Worm (Caenorhabditis elegans) whole organism, young adult: ENCODE data around the gene best-17.

Source experiments
- C17E4.6 ChIP-seq: fragments of 200-800 bp; sonication (Bioruptor generic); IDR thresholded peaks from 2 replicates; pipeline ENCODE4 v1.3.6; 2022; ENCODE audit warnings: missing genetic modification reagents, missing genetic modification characterization, missing compliant biosample characterization
- F23B12.7 ChIP-seq: sonication (generic microtip); optimal IDR thresholded peaks from 2 replicates; lab custom pipeline; 2017; ENCODE audit warnings: missing genetic modification characterization, mild to moderate bottlenecking, missing compliant biosample characterization, antibody characterized with exemption, moderate library complexity; ENCODE audit not compliant: insufficient read depth
- T26A5.8 ChIP-seq: sonication (generic microtip); optimal IDR thresholded peaks from 2 replicates; lab custom pipeline; 2016; ENCODE audit warnings: missing genetic modification characterization, missing compliant biosample characterization
- ZK185.1 ChIP-seq: sonication (generic microtip); optimal IDR thresholded peaks from 2 replicates; lab custom pipeline; 2016; ENCODE audit warnings: mild to moderate bottlenecking, missing genetic modification characterization, missing compliant biosample characterization; ENCODE audit not compliant: poor library complexity, severe bottlenecking
- atf-7 ChIP-seq: sonication (generic microtip); optimal IDR thresholded peaks from 2 replicates; lab custom pipeline; 2017; ENCODE audit warnings: mild to moderate bottlenecking, missing genetic modification characterization, missing compliant biosample characterization
- ceh-58 ChIP-seq: fragments of 200-800 bp; sonication (Bioruptor generic); IDR thresholded peaks from 2 replicates; pipeline ENCODE4 v1.3.6; 2022; ENCODE audit warnings: missing genetic modification characterization, missing compliant biosample characterization
- efl-1 ChIP-seq: fragments of 150-350 bp; optimal IDR thresholded peaks from 2 replicates; lab custom pipeline; 2014; ENCODE audit warnings: missing biosample characterization, missing genetic modification reagents, missing genetic modification characterization
- hmg-1.2 ChIP-seq: fragments of 200-800 bp; sonication (Bioruptor generic); IDR thresholded peaks from 2 replicates; pipeline ENCODE4 v1.3.6; 2022; ENCODE audit warnings: missing genetic modification reagents, missing genetic modification characterization, missing compliant biosample characterization
- hrde-1 ChIP-seq: sonication (generic microtip); optimal IDR thresholded peaks from 2 replicates; lab custom pipeline; 2016; ENCODE audit warnings: missing genetic modification characterization, mild to moderate bottlenecking, missing compliant biosample characterization, moderate library complexity, missing genotype, missing genetic modification reagents, borderline replicate concordance
- nhr-80 ChIP-seq: sonication (generic microtip); optimal IDR thresholded peaks from 2 replicates; lab custom pipeline; 2016; ENCODE audit warnings: missing genetic modification characterization, missing compliant biosample characterization
- repo-1 ChIP-seq: sonication (generic microtip); optimal IDR thresholded peaks from 2 replicates; lab custom pipeline; 2017; ENCODE audit warnings: mild to moderate bottlenecking, missing genetic modification characterization, missing compliant biosample characterization
- sea-2 ChIP-seq: fragments of 200-800 bp; sonication (Bioruptor generic); IDR thresholded peaks from 2 replicates; pipeline ENCODE4 v1.3.6; 2022; ENCODE audit warnings: missing genetic modification characterization, missing compliant biosample characterization
- snpc-3.4 ChIP-seq: sonication (generic microtip); optimal IDR thresholded peaks from 2 replicates; lab custom pipeline; 2017; ENCODE audit warnings: missing genetic modification characterization, mild to moderate bottlenecking, missing compliant biosample characterization, antibody characterized with exemption, moderate library complexity, missing genotype, missing genetic modification reagents
- ztf-25 ChIP-seq: fragments of 200-800 bp; sonication (Bioruptor generic); IDR thresholded peaks from 2 replicates; pipeline ENCODE4 v1.3.6; 2022; ENCODE audit warnings: missing genetic modification reagents, missing genetic modification characterization, missing compliant biosample characterization

best-17 gene

DNA sequence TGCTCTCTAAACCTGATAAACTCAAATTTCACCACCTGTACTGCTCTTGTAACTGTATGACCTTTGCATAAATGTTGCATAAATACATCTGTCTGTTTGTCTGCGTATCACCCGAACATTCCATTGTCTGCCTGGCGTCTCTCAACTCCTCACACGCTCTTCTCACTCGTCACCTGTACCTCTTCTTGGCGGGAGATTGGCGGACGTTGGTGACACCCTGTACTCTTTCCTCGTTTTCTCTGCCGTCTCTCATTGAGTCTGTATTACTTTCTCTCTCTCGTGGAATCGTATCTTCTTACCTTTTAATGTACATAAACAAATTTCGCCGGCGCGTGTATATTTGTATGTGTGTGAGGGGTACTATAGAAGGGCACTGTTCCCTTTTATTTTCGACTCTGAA lies 50.6 kb downstream of the best-17 start:
- TF ChIP-seq ceh-58 (no peak), efl-1 (peak; percentile 29), hmg-1.2 (GFP tag; lab: Robert Waterston, UW) (peak; percentile 85; the same call in 1 of the 2 replicates), hrde-1 (tag; lab: Kevin White, UChicago) (no peak), nhr-80 (tag; lab: Kevin White, UChicago) (peak; percentile 46), repo-1 (tag; lab: Kevin White, UChicago) (no peak), ZK185.1 (tag; lab: Kevin White, UChicago) (peak; percentile 6), snpc-3.4 (tag; lab: Kevin White, UChicago) (peak; percentile 19)

DNA sequence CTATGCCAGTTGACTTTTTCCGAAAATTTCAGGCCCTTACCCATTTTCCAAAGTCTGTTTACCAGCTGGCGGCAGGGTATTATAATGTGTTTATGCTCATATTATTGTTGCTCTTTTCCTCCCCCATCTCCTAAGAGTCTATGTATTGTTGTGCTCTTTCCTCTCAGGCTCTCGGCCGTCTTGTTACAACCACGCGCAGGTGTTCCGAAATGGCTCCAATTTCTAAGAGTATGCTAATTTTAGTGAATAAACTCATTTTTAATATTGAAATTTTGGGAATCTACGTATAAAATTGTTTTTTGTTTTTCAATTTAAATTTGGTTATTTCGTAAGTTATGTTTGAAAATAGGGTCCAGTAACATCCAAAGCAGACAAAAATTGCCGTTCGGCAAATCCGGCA lies 51.4 kb downstream of the best-17 start:
- TF ChIP-seq C17E4.6 (GFP tag; lab: Robert Waterston, UW) (no peak), T26A5.8 (tag; lab: Kevin White, UChicago) (no peak), ztf-25 (GFP tag; lab: Robert Waterston, UW) (no peak), F23B12.7 (tag; lab: Kevin White, UChicago) (no peak), sea-2 (GFP tag; lab: Robert Waterston, UW) (no peak), atf-7 (tag; lab: Kevin White, UChicago) (no peak)
